Worm (Caenorhabditis elegans) whole organism, late embryonic: ENCODE results near the gene D2023.4.

Experiments
- C08G9.2 ChIP-seq: sonication (generic microtip); optimal IDR thresholded peaks from 2 replicates; lab custom pipeline; 2016; ENCODE audit warnings: mild to moderate bottlenecking, missing genetic modification characterization, moderate library complexity, missing compliant biosample characterization
- C38D4.7 ChIP-seq: fragments of 200-800 bp; sonication (Bioruptor generic); optimal IDR thresholded peaks from 2 replicates; lab custom pipeline; 2018; ENCODE audit warnings: mild to moderate bottlenecking, missing genetic modification characterization, moderate library complexity, missing compliant biosample characterization
- F13H6.1 ChIP-seq: sonication (generic microtip); optimal IDR thresholded peaks from 2 replicates; lab custom pipeline; 2016; ENCODE audit warnings: missing genetic modification characterization, missing compliant biosample characterization
- K02D7.2 ChIP-seq: sonication (generic microtip); optimal IDR thresholded peaks from 2 replicates; lab custom pipeline; 2017; ENCODE audit warnings: mild to moderate bottlenecking, missing genetic modification characterization, missing compliant biosample characterization
- K09A11.1 ChIP-seq: sonication (generic microtip); optimal IDR thresholded peaks from 2 replicates; lab custom pipeline; 2017; ENCODE audit warnings: antibody characterized with exemption, mild to moderate bottlenecking, missing genetic modification characterization, missing compliant biosample characterization; ENCODE audit not compliant: insufficient read depth
- Y22D7AL.16 ChIP-seq: sonication (generic microtip); optimal IDR thresholded peaks from 2 replicates; lab custom pipeline; 2016; ENCODE audit warnings: missing genetic modification characterization, missing compliant biosample characterization
- ceh-14 ChIP-seq: sonication (generic microtip); optimal IDR thresholded peaks from 2 replicates; lab custom pipeline; 2016; ENCODE audit warnings: missing genotype, missing genetic modification characterization, missing compliant biosample characterization
- ceh-22 ChIP-seq: sonication (generic microtip); optimal IDR thresholded peaks from 2 replicates; lab custom pipeline; 2017; ENCODE audit warnings: missing biosample characterization, missing genetic modification characterization
- ceh-24 ChIP-seq: sonication (generic microtip); optimal IDR thresholded peaks from 2 replicates; lab custom pipeline; 2016; ENCODE audit warnings: mild to moderate bottlenecking, missing genetic modification characterization, missing compliant biosample characterization
- ceh-30 ChIP-seq: fragments of 150-350 bp; optimal IDR thresholded peaks from 2 replicates; lab custom pipeline; 2014; ENCODE audit warnings: missing biosample characterization, missing genetic modification characterization
- che-1 ChIP-seq: sonication (generic microtip); optimal IDR thresholded peaks from 2 replicates; lab custom pipeline; 2016; ENCODE audit warnings: mild to moderate bottlenecking, missing genetic modification characterization, missing compliant biosample characterization
- dmd-4 ChIP-seq: sonication (generic microtip); optimal IDR thresholded peaks from 2 replicates; lab custom pipeline; 2016; ENCODE audit warnings: borderline replicate concordance, missing genetic modification characterization, missing compliant biosample characterization
- elt-2 ChIP-seq: sonication (generic microtip); optimal IDR thresholded peaks from 2 replicates; lab custom pipeline; 2016; ENCODE audit warnings: missing genetic modification reagents, missing genetic modification characterization, missing compliant biosample characterization
- elt-4 ChIP-seq: sonication (generic microtip); optimal IDR thresholded peaks from 2 replicates; lab custom pipeline; 2016; ENCODE audit warnings: missing genetic modification characterization, missing compliant biosample characterization
- ets-4 ChIP-seq: sonication (generic microtip); optimal IDR thresholded peaks from 2 replicates; lab custom pipeline; 2016; ENCODE audit warnings: missing genetic modification characterization, missing compliant biosample characterization
- fkh-10 ChIP-seq: fragments of 150-350 bp; optimal IDR thresholded peaks from 2 replicates; lab custom pipeline; 2014; ENCODE audit warnings: missing biosample characterization, missing genetic modification reagents, missing genetic modification characterization
- hlh-15 ChIP-seq: sonication (generic microtip); optimal IDR thresholded peaks from 2 replicates; lab custom pipeline; 2016; ENCODE audit warnings: missing genetic modification characterization, missing compliant biosample characterization
- hlh-30 ChIP-seq: sonication (generic microtip); optimal IDR thresholded peaks from 2 replicates; lab custom pipeline; 2017; ENCODE audit warnings: antibody characterized with exemption, missing genetic modification characterization, missing compliant biosample characterization; ENCODE audit not compliant: insufficient read depth
- lim-6 ChIP-seq: sonication (generic microtip); optimal IDR thresholded peaks from 2 replicates; lab custom pipeline; 2016; ENCODE audit warnings: missing genetic modification characterization, missing compliant biosample characterization
- lin-11 ChIP-seq: fragments of 200-800 bp; sonication (Bioruptor generic); optimal IDR thresholded peaks from 2 replicates; lab custom pipeline; 2018; ENCODE audit warnings: mild to moderate bottlenecking, missing genetic modification characterization, missing compliant biosample characterization
- madf-2 ChIP-seq: sonication (generic microtip); optimal IDR thresholded peaks from 2 replicates; lab custom pipeline; 2017; ENCODE audit warnings: missing genetic modification characterization, missing compliant biosample characterization
- nfya-1 ChIP-seq: sonication (generic microtip); optimal IDR thresholded peaks from 2 replicates; lab custom pipeline; 2017; ENCODE audit warnings: missing genetic modification characterization, mild to moderate bottlenecking, missing compliant biosample characterization, antibody characterized with exemption, moderate library complexity
- nhr-11 ChIP-seq: fragments of 150-350 bp; optimal IDR thresholded peaks from 2 replicates; lab custom pipeline; 2014; ENCODE audit warnings: missing biosample characterization, missing genetic modification characterization
- pag-3 ChIP-seq: sonication (generic microtip); optimal IDR thresholded peaks from 2 replicates; lab custom pipeline; 2016; ENCODE audit warnings: missing compliant biosample characterization, missing genetic modification characterization, borderline replicate concordance
- pat-9 ChIP-seq: fragments of 200-800 bp; sonication (Bioruptor generic); optimal IDR thresholded peaks from 2 replicates; lab custom pipeline; 2018; ENCODE audit warnings: mild to moderate bottlenecking, missing genetic modification characterization, moderate library complexity, missing compliant biosample characterization
- pha-2 ChIP-seq: sonication (generic microtip); optimal IDR thresholded peaks from 2 replicates; lab custom pipeline; 2017; ENCODE audit warnings: mild to moderate bottlenecking, missing genetic modification characterization, missing compliant biosample characterization
- pha-4 ChIP-seq: fragments of 150-350 bp; optimal IDR thresholded peaks from 2 replicates; lab custom pipeline; 2018; ENCODE audit warnings: missing biosample characterization, missing genetic modification reagents, missing genetic modification characterization
- ref-2 ChIP-seq: sonication (generic microtip); optimal IDR thresholded peaks from 2 replicates; lab custom pipeline; 2016; ENCODE audit warnings: missing genetic modification characterization, missing compliant biosample characterization
- sdc-2 ChIP-seq: sonication (generic microtip); optimal IDR thresholded peaks from 2 replicates; lab custom pipeline; 2016; ENCODE audit warnings: missing genotype, missing genetic modification characterization, missing compliant biosample characterization
- sox-2 ChIP-seq: fragments of 200-800 bp; sonication (Bioruptor generic); IDR thresholded peaks from 2 replicates; pipeline ENCODE4 v1.3.6; 2022; ENCODE audit warnings: missing genetic modification reagents, missing genetic modification characterization, missing compliant biosample characterization
- sox-4 ChIP-seq: sonication (generic microtip); optimal IDR thresholded peaks from 2 replicates; lab custom pipeline; 2017; ENCODE audit warnings: mild to moderate bottlenecking, missing genetic modification characterization, inconsistent platforms, missing compliant biosample characterization
- syd-9 ChIP-seq: sonication (generic microtip); optimal IDR thresholded peaks from 2 replicates; lab custom pipeline; 2016; ENCODE audit warnings: mild to moderate bottlenecking, missing genetic modification characterization, moderate library complexity, missing compliant biosample characterization
- tbx-7 ChIP-seq: sonication (generic microtip); optimal IDR thresholded peaks from 2 replicates; lab custom pipeline; 2016; ENCODE audit warnings: missing genotype, missing genetic modification characterization, missing compliant biosample characterization
- ttx-3 ChIP-seq: sonication (generic microtip); optimal IDR thresholded peaks from 2 replicates; lab custom pipeline; 2016; ENCODE audit warnings: missing genetic modification reagents, missing genetic modification characterization, missing compliant biosample characterization
- unc-42 ChIP-seq: sonication (generic microtip); optimal IDR thresholded peaks from 2 replicates; lab custom pipeline; 2016; ENCODE audit warnings: missing genotype, missing genetic modification characterization, missing compliant biosample characterization
- unc-55 ChIP-seq: sonication (generic microtip); optimal IDR thresholded peaks from 2 replicates; lab custom pipeline; 2017; ENCODE audit warnings: missing biosample characterization, missing genetic modification reagents, missing genetic modification characterization
- unc-86 ChIP-seq: sonication (generic microtip); optimal IDR thresholded peaks from 2 replicates; lab custom pipeline; 2016; ENCODE audit warnings: missing genetic modification characterization, missing compliant biosample characterization
- zip-5 ChIP-seq: sonication (generic microtip); optimal IDR thresholded peaks from 2 replicates; lab custom pipeline; 2016; ENCODE audit warnings: missing genetic modification characterization, missing compliant biosample characterization
- ztf-16 ChIP-seq: sonication (generic microtip); optimal IDR thresholded peaks from 2 replicates; lab custom pipeline; 2017; ENCODE audit warnings: missing genetic modification characterization, missing compliant biosample characterization

D2023.4 gene

ce11 chrV:11811921-11812320 is 13.6 kb downstream of the D2023.4 start, which contains the start of gene D2023.3:
Gene D2023.3, minus strand, starts transcription at chrV:11812021.
- TF ChIP-seq zip-5 (tag; lab: Kevin White, UChicago) (no peak), nfya-1 (tag; lab: Kevin White, UChicago) (no peak), ceh-22 (tag; lab: Kevin White, UChicago) (no peak), syd-9 (tag; lab: Kevin White, UChicago) (no peak), elt-4 (tag; lab: Kevin White, UChicago) (no peak), unc-55 (no peak), sdc-2 (tag; lab: Kevin White, UChicago) (no peak)

- TF ChIP-seq Y22D7AL.16 (tag; lab: Kevin White, UChicago) = no peak
- no peak for TF ChIP-seq unc-42
- TF ChIP-seq pat-9 (tag; lab: Kevin White, UChicago) = no peak
- no peak for TF ChIP-seq che-1 (tag; lab: Kevin White, UChicago)
- TF ChIP-seq ceh-14 (tag; lab: Kevin White, UChicago) = no peak
- TF ChIP-seq nhr-11 (tag; lab: Kevin White, UChicago) = no peak
- no peak for TF ChIP-seq F13H6.1 (tag; lab: Kevin White, UChicago)
- TF ChIP-seq dmd-4 (tag; lab: Kevin White, UChicago) = no peak
Observed at ce11 chrV:11809935-11810334, 15.6 kb downstream of the D2023.4 start.

DNA sequence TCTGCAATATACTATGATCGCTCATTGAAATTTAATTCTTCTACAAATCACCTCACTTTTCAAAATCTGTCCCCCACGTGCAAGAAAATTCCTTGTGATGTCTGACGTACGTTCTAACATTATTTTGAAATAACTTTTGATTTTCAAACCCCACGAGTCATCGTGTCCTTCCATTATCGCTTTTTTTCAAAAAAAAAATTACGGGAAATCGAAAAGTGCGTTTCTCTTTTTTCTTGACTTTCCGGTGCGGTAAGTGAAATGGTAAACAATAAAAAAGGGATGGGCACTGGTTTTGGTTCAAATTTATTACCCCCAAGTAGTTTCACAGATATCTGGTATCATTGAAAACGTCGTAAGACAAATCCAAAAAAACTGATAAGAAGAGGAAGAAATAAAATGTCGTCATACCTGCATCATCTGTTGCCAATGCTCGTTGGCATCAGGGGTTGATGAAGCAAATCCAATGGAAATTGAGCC is 22.0 kb downstream of the D2023.4 start:
- no peak for TF ChIP-seq ets-4 (tag; lab: Kevin White, UChicago)
- TF ChIP-seq ttx-3 = no peak
- no peak for TF ChIP-seq nfya-1 (tag; lab: Kevin White, UChicago)
- TF ChIP-seq F13H6.1 (tag; lab: Kevin White, UChicago) = no peak
- no peak for TF ChIP-seq K09A11.1 (tag; lab: Kevin White, UChicago)
- TF ChIP-seq sox-2 (GFP tag; lab: Robert Waterston, UW) = no peak
- TF ChIP-seq, all 69 proteins: peak for 0

DNA sequence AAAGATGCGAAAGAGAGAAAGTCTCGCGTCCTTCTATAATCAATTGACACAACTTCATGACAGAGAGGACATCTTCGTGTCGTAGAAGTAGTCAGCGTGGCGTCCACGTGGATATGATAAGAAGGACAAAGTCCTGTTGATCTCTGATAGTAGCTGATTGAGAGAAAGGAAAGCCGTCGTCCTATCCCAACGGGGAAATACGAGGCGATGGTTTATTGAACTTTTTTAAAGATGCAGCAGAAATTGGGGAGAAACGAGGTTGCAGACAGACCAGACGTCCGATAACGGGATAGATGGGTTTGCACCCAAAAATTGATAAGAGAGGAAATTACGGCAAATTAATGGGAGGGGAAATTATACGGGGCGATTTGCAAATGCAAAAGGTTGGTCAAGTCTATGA is 23.1 kb downstream of the D2023.4 start:
- no peak for TF ChIP-seq ceh-24
- no peak for TF ChIP-seq pha-4 (tag; lab: Kevin White, UChicago)
- no peak for TF ChIP-seq pag-3 (tag; lab: Kevin White, UChicago)
- TF ChIP-seq K09A11.1 (tag; lab: Kevin White, UChicago) = no peak
- TF ChIP-seq tbx-7 (tag; lab: Kevin White, UChicago) = no peak
- no peak for TF ChIP-seq Y22D7AL.16 (tag; lab: Kevin White, UChicago)
- no peak for TF ChIP-seq hlh-15 (tag; lab: Kevin White, UChicago)
- no peak for TF ChIP-seq C08G9.2 (tag; lab: Kevin White, UChicago)

- TF ChIP-seq K02D7.2 (tag; lab: Kevin White, UChicago) = no peak
- peak; percentile 40 for TF ChIP-seq elt-2 (tag; lab: Kevin White, UChicago)
- no peak for TF ChIP-seq ref-2
- TF ChIP-seq unc-42 = no peak
- TF ChIP-seq, all 69 proteins: peak for 1
Observed at ce11 chrV:11801076-11801849, 24.3 kb downstream of the D2023.4 start.

ce11 chrV:11800486-11800885 is 25.1 kb downstream of the D2023.4 start:
- TF ChIP-seq fkh-10 (GFP tag; lab: Kevin White, UChicago) = no peak
- TF ChIP-seq sox-4 (tag; lab: Kevin White, UChicago) = no peak
- TF ChIP-seq ztf-16 (tag; lab: Kevin White, UChicago) = no peak
- no peak for TF ChIP-seq K09A11.1 (tag; lab: Kevin White, UChicago)
- no peak for TF ChIP-seq pha-2 (tag; lab: Kevin White, UChicago)
- TF ChIP-seq unc-86 (tag; lab: Kevin White, UChicago) = no peak
- TF ChIP-seq lim-6 (tag; lab: Kevin White, UChicago) = no peak
- TF ChIP-seq ceh-22 (tag; lab: Kevin White, UChicago) = no peak
- TF ChIP-seq madf-2 (tag; lab: Kevin White, UChicago) = no peak
- no peak for TF ChIP-seq lin-11
- no peak for TF ChIP-seq C38D4.7
- TF ChIP-seq hlh-30 (tag; lab: Kevin White, UChicago) = no peak
- TF ChIP-seq ceh-30 (tag; lab: Kevin White, UChicago) = no peak
- TF ChIP-seq pat-9 (tag; lab: Kevin White, UChicago) = no peak
- TF ChIP-seq tbx-7 (tag; lab: Kevin White, UChicago) = no peak
- no peak for TF ChIP-seq ref-2
